Worm (Caenorhabditis elegans) whole organism, L1 larva: ENCODE measurements around the gene fpn-1.2.

ENCODE experiments used
- C16A3.4 ChIP-seq: fragments of 150-350 bp; optimal IDR thresholded peaks from 2 replicates; lab custom pipeline; 2014; ENCODE audit warnings: missing biosample characterization, missing genetic modification characterization
- aha-1 ChIP-seq: fragments of 150-350 bp; optimal IDR thresholded peaks from 2 replicates; lab custom pipeline; 2014; ENCODE audit warnings: missing biosample characterization, missing genetic modification characterization
- alr-1 ChIP-seq: fragments of 200-800 bp; sonication (Bioruptor generic); optimal IDR thresholded peaks from 2 replicates; lab custom pipeline; 2018; ENCODE audit warnings: borderline replicate concordance, mild to moderate bottlenecking, missing genetic modification characterization, missing compliant biosample characterization
- ama-1 ChIP-seq: fragments of 150-350 bp; optimal IDR thresholded peaks from 2 replicates; lab custom pipeline; 2014
- ceh-63 ChIP-seq: fragments of 200-800 bp; sonication (Bioruptor generic); optimal IDR thresholded peaks from 2 replicates; lab custom pipeline; 2018; ENCODE audit warnings: mild to moderate bottlenecking, missing genetic modification characterization, missing compliant biosample characterization
- ceh-88 ChIP-seq: fragments of 200-800 bp; sonication (Bioruptor generic); IDR thresholded peaks from 2 replicates; pipeline ENCODE4 v1.3.6; 2022; ENCODE audit warnings: missing genetic modification characterization, missing compliant biosample characterization
- ceh-90 ChIP-seq: sonication (generic microtip); optimal IDR thresholded peaks from 2 replicates; lab custom pipeline; 2016; ENCODE audit warnings: missing genetic modification characterization, missing compliant biosample characterization
- dpl-1 ChIP-seq, 3 experiments: fragments of 150-350 bp in 2 of 3; sonication (generic microtip) in 1 of 3; optimal IDR thresholded peaks; 2 replicates each; lab custom pipeline; 2014 to 2017; ENCODE audit warnings: missing biosample characterization in 3 of 3, missing genetic modification characterization in 3 of 3, missing genetic modification reagents in 3 of 3
- dsc-1 ChIP-seq: sonication (generic microtip); optimal IDR thresholded peaks from 2 replicates; lab custom pipeline; 2016; ENCODE audit warnings: mild to moderate bottlenecking, missing genetic modification characterization, missing compliant biosample characterization
- efl-1 ChIP-seq, 4 experiments: fragments of 150-350 bp; optimal IDR thresholded peaks in 3 of 4; peaks in 1 of 4; 1 replicate in 1 of 4; 2 replicates in 3 of 4; lab custom pipeline; 2014; ENCODE audit warnings: missing biosample characterization in 2 of 4, missing genetic modification characterization in 2 of 4, missing genetic modification reagents in 2 of 4
- efl-3 ChIP-seq: fragments of 200-800 bp; sonication (Bioruptor generic); optimal IDR thresholded peaks from 2 replicates; lab custom pipeline; 2018; ENCODE audit warnings: mild to moderate bottlenecking, missing genetic modification characterization, missing compliant biosample characterization
- egl-27 ChIP-seq, 2 experiments: fragments of 150-350 bp in 1 of 2; sonication (generic microtip); optimal IDR thresholded peaks; 3 replicates each; lab custom pipeline; 2017 to 2018; ENCODE audit warnings: missing biosample characterization in 2 of 2, missing genetic modification characterization in 2 of 2, missing genetic modification reagents in 2 of 2
- elt-2 ChIP-seq: sonication (generic microtip); optimal IDR thresholded peaks from 2 replicates; lab custom pipeline; 2016; ENCODE audit warnings: missing genetic modification characterization, mild to moderate bottlenecking, inconsistent platforms, missing compliant biosample characterization, missing genetic modification reagents
- ets-5 ChIP-seq: fragments of 200-800 bp; sonication (Bioruptor generic); IDR thresholded peaks from 2 replicates; pipeline ENCODE4 v1.3.6; 2022; ENCODE audit warnings: missing genetic modification characterization, missing compliant biosample characterization
- fos-1 ChIP-seq: fragments of 150-350 bp; optimal IDR thresholded peaks from 2 replicates; lab custom pipeline; 2014; ENCODE audit warnings: missing biosample characterization, missing genetic modification characterization
- grh-1 ChIP-seq: fragments of 200-800 bp; sonication (Bioruptor generic); IDR thresholded peaks from 2 replicates; pipeline ENCODE4 v1.3.6; 2022; ENCODE audit warnings: missing genetic modification reagents, missing genetic modification characterization, missing compliant biosample characterization
- irx-1 ChIP-seq: sonication (generic microtip); optimal IDR thresholded peaks from 2 replicates; lab custom pipeline; 2016; ENCODE audit warnings: missing genetic modification characterization, missing compliant biosample characterization
- isw-1 ChIP-seq: fragments of 200-800 bp; sonication (Bioruptor generic); IDR thresholded peaks from 2 replicates; pipeline ENCODE4 v1.3.6; 2022; ENCODE audit warnings: missing genetic modification characterization, missing compliant biosample characterization
- lsy-2 ChIP-seq, 2 experiments: fragments of 150-350 bp; optimal IDR thresholded peaks; 2 replicates each; lab custom pipeline; 2014; ENCODE audit warnings: missing biosample characterization in 2 of 2, missing genetic modification characterization in 2 of 2
- mab-9 ChIP-seq: fragments of 200-800 bp; sonication (Bioruptor generic); IDR thresholded peaks from 2 replicates; pipeline ENCODE4 v1.3.6; 2022; ENCODE audit warnings: missing genetic modification reagents, missing genetic modification characterization, missing compliant biosample characterization
- mep-1 ChIP-seq: fragments of 150-350 bp; optimal IDR thresholded peaks from 2 replicates; lab custom pipeline; 2014; ENCODE audit warnings: missing biosample characterization, missing genetic modification characterization
- nhr-11 ChIP-seq: fragments of 150-350 bp; optimal IDR thresholded peaks from 2 replicates; lab custom pipeline; 2014; ENCODE audit warnings: missing biosample characterization, missing genetic modification characterization
- nhr-12 ChIP-seq: sonication (generic microtip); optimal IDR thresholded peaks from 2 replicates; lab custom pipeline; 2017; ENCODE audit warnings: missing biosample characterization, missing genetic modification characterization
- nhr-20 ChIP-seq: sonication (generic microtip); optimal IDR thresholded peaks from 2 replicates; lab custom pipeline; 2016; ENCODE audit warnings: mild to moderate bottlenecking, missing genetic modification characterization, missing compliant biosample characterization
- nhr-71 ChIP-seq: sonication (generic microtip); optimal IDR thresholded peaks from 2 replicates; lab custom pipeline; 2016; ENCODE audit warnings: mild to moderate bottlenecking, missing genetic modification characterization, moderate library complexity, missing compliant biosample characterization
- nhr-76 ChIP-seq: sonication (generic microtip); optimal IDR thresholded peaks from 2 replicates; lab custom pipeline; 2017; ENCODE audit warnings: missing biosample characterization, missing genetic modification characterization
- nhr-77 ChIP-seq: fragments of 150-350 bp; optimal IDR thresholded peaks from 2 replicates; lab custom pipeline; 2014; ENCODE audit warnings: missing biosample characterization, missing genetic modification characterization
- nhr-85 ChIP-seq: sonication (generic microtip); peaks from one replicate; lab custom pipeline; 2016; ENCODE audit warnings: missing genetic modification characterization, inconsistent platforms, missing compliant biosample characterization
- nhr-90 ChIP-seq: sonication (generic microtip); optimal IDR thresholded peaks from 2 replicates; lab custom pipeline; 2016; ENCODE audit warnings: mild to moderate bottlenecking, missing genetic modification characterization, missing compliant biosample characterization; ENCODE audit not compliant: poor library complexity
- pag-3 ChIP-seq: sonication (generic microtip); optimal IDR thresholded peaks from 2 replicates; lab custom pipeline; 2017; ENCODE audit warnings: missing genetic modification characterization, mild to moderate bottlenecking, missing compliant biosample characterization, antibody characterized with exemption, borderline replicate concordance; ENCODE audit not compliant: insufficient read depth
- pax-3 ChIP-seq: fragments of 200-800 bp; sonication (Bioruptor generic); optimal IDR thresholded peaks from 2 replicates; lab custom pipeline; 2018; ENCODE audit warnings: mild to moderate bottlenecking, missing genetic modification characterization, moderate library complexity, missing compliant biosample characterization
- pqm-1 ChIP-seq: sonication (generic microtip); optimal IDR thresholded peaks from 3 replicates; lab custom pipeline; 2017; ENCODE audit warnings: missing biosample characterization, missing genetic modification characterization
- rnt-1 ChIP-seq: sonication (generic microtip); optimal IDR thresholded peaks from 2 replicates; lab custom pipeline; 2016; ENCODE audit warnings: mild to moderate bottlenecking, missing genetic modification characterization, moderate library complexity, missing compliant biosample characterization
- snu-23 ChIP-seq: sonication (generic microtip); optimal IDR thresholded peaks from 2 replicates; lab custom pipeline; 2016; ENCODE audit warnings: missing genetic modification characterization, missing compliant biosample characterization
- sptf-1 ChIP-seq: fragments of 150-350 bp; optimal IDR thresholded peaks from 2 replicates; lab custom pipeline; 2014; ENCODE audit warnings: missing biosample characterization, missing genetic modification characterization
- swsn-7 ChIP-seq: sonication (generic microtip); optimal IDR thresholded peaks from 2 replicates; lab custom pipeline; 2016; ENCODE audit warnings: missing genetic modification characterization, missing compliant biosample characterization
- tbx-2 ChIP-seq: sonication (generic microtip); optimal IDR thresholded peaks from 2 replicates; lab custom pipeline; 2016; ENCODE audit warnings: missing genetic modification characterization, missing compliant biosample characterization
- unc-62 ChIP-seq: fragments of 150-350 bp; optimal IDR thresholded peaks from 2 replicates; lab custom pipeline; 2014; ENCODE audit warnings: missing biosample characterization, missing genetic modification reagents, missing genetic modification characterization
- xbp-1 ChIP-seq: sonication (generic microtip); optimal IDR thresholded peaks from 2 replicates; lab custom pipeline; 2016; ENCODE audit warnings: missing genetic modification characterization, missing compliant biosample characterization

The fpn-1.2 gene

DNA sequence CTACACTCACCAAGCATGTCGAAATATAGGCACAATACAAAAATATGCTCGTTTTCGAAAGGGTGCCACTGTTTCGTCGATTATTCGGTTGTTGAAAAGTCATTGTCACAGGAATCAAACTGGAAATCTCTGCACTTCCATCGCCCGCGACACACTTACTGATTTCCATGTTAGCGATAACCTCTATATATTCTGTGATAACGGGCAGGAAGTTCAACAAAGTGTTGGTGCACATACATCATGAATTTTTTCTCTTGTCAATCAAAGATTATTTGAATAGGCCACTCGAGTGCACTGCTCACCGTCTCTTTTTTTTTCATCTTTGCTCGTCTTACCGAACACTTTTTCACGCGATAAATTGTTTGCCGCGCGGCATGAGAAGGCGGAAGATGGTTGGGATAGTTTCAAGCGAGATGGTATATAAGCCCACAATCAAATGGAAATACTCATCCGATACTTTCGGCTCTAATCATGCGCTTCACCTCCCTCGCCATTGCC, at the start of gene fpn-1.2, which contains the start of gene pqn-54:
Gene fpn-1.2 (minus strand): TSS at position 157 of the 498 bp plus-strand sequence.
Gene pqn-54 (plus strand): TSS at position 448 of the 498 bp plus-strand sequence.
- no peak for TF ChIP-seq sptf-1 (tag; lab: Kevin White, UChicago)
- TF ChIP-seq grh-1 = no peak
- TF ChIP-seq elt-2 (tag; lab: Kevin White, UChicago) = peak; percentile 10

DNA sequence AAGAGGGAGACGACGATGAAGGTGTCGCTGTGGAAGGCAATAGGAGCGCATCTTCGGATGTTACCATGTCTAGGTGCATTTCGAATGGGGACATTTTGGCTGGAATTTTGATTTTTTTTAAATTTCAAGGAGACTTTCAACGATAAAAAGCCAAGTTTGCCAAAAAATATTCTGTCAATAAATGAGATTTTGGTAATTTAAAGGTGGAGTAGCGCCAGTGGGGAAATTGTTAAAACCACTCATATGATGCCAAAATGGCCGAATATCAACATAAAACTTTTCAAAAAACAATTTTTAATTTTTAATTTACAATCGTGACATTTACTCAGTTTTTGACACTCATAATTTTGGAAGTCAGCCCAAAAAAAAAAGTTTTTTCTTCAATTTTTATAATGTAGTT, 47.0 kb upstream of the fpn-1.2 start, which contains the start of gene nhr-260:
Gene nhr-260 (minus strand): TSS at position 101 of the 400 bp plus-strand sequence.
- no peak for TF ChIP-seq ets-5 (GFP tag; lab: Robert Waterston, UW)
- no peak for TF ChIP-seq efl-1 (optimal IDR thresholded peaks at IDR 0.05; lab: Kevin White, UChicago)
- TF ChIP-seq efl-1 (GFP tag; optimal IDR thresholded peaks at IDR 0.05 in 1 of 2; lab: Kevin White, UChicago) = peak in 1 of 2 experiments; percentile 78
- no peak for TF ChIP-seq nhr-71 (tag; lab: Kevin White, UChicago)
- TF ChIP-seq nhr-90 (tag; lab: Kevin White, UChicago) = no peak

DNA sequence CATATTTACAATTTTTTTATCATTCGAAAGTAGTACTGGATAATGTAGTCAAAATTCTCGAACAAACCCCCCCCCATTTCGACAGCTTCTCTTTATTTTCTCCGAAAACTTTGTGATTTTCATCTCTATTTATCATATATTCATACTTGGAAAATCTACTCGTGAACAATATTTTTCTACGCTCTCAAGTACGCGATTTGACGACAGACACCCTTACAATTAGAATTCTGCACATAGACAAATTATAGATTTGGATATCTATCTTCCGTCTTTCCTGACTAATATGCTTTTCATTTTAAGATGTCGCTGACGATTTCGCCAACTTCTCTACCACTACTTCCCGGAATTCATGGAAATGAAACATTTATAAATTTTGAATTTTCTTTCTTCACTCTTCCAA, 41.5 kb upstream of the fpn-1.2 start, which contains the start of gene sru-28:
Gene sru-28 (plus strand): TSS at position 301 of the 400 bp plus-strand sequence.
- TF ChIP-seq rnt-1 (tag; lab: Kevin White, UChicago) (no peak), nhr-76 (tag; lab: Kevin White, UChicago) (no peak), pax-3 (tag; lab: Kevin White, UChicago) (no peak), dsc-1 (no peak), mab-9 (no peak), lsy-2 (tag; optimal IDR thresholded peaks at IDR 0.05; lab: Kevin White, UChicago) (no peak), pag-3 (tag; lab: Kevin White, UChicago) (no peak), ceh-90 (tag; lab: Kevin White, UChicago) (no peak), C16A3.4 (tag; lab: Kevin White, UChicago) (no peak), pqm-1 (tag; lab: Kevin White, UChicago) (no peak), snu-23 (GFP tag; lab: Kevin White, UChicago) (no peak), aha-1 (tag; lab: Kevin White, UChicago) (no peak), grh-1 (no peak), tbx-2 (no peak)

DNA sequence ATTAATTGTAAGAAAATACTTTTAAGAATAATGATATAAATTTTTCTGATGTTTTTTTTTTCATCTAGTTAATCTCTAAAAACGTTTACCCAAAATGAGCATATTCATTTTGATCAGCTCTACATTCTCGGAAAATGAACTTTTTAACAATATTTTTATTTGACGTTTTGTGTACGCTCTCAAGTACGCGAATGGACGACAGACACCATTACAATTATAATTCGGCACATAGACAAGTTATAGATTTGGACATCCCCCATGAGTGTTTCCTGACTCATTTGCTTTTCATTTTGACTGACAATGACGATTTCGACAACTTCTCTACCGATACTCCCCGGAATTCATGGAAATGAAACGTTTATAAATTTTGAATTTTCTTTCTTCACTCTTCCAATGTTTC, 34.6 kb upstream of the fpn-1.2 start, which contains the start of gene sru-27:
Gene sru-27 (plus strand): TSS at position 301 of the 400 bp plus-strand sequence.
- TF ChIP-seq nhr-77 (tag; lab: Kevin White, UChicago) (no peak), xbp-1 (no peak), nhr-11 (tag; lab: Kevin White, UChicago) (no peak), egl-27 (tag; optimal IDR thresholded peaks at IDR 0.05; lab: Kevin White, UChicago) (no peak), alr-1 (no peak), mep-1 (tag; lab: Kevin White, UChicago) (no peak), ceh-90 (tag; lab: Kevin White, UChicago) (no peak), ceh-63 (GFP tag; lab: Kevin White, UChicago) (no peak)

DNA sequence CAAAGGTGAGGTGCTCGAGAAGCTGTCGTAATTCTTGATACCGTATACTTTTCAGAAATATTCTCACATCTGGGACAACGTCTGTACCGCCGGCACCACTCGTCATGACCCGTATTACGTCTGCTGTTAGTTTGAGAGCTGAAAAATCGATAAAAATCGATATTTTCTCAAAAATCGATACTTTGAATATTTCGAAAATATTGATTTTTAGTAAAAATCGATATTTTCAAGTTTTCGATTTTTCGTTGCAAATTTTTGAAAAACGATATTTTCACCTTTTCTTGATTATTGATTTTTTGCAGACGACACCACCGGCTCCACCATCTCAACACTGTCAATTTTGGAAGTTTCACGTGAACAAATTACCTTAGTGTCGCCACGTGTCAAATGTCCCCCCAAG, 31.3 kb upstream of the fpn-1.2 start:
- TF ChIP-seq dsc-1 (no peak), nhr-85 (no peak), C16A3.4 (tag; lab: Kevin White, UChicago) (no peak), nhr-20 (tag; lab: Kevin White, UChicago) (no peak), dpl-1 (GFP tag; optimal IDR thresholded peaks at IDR 0.05; lab: Kevin White, UChicago) (no peak), fos-1 (tag; lab: Kevin White, UChicago) (no peak), unc-62 (no peak), lsy-2 (tag; optimal IDR thresholded peaks at IDR 0.05; lab: Kevin White, UChicago) (no peak), nhr-71 (tag; lab: Kevin White, UChicago) (no peak), nhr-12 (tag; lab: Kevin White, UChicago) (no peak), nhr-76 (tag; lab: Kevin White, UChicago) (no peak), ets-5 (GFP tag; lab: Robert Waterston, UW) (no peak), ceh-88 (GFP tag; lab: Robert Waterston, UW) (no peak), isw-1 (GFP tag; lab: Robert Waterston, UW) (no peak), swsn-7 (no peak), ama-1 (lab: Kevin White, UChicago) (no peak), aha-1 (tag; lab: Kevin White, UChicago) (no peak), efl-3 (GFP tag; lab: Kevin White, UChicago) (no peak), irx-1 (no peak), pqm-1 (tag; lab: Kevin White, UChicago) (no peak)
